Fruit fly (Drosophila melanogaster) whole organism: ENCODE measurements around the gene Arl5.

Experiments
- CG8478 ChIP-seq: fragments of >200 bp; optimal IDR thresholded peaks from 2 replicates; lab custom pipeline; 2018; ENCODE audit warnings: inconsistent platforms
- pan ChIP-seq: fragments of >200 bp; optimal IDR thresholded peaks from 2 replicates; lab custom pipeline; 2017
- psq ChIP-seq: fragments of >200 bp; optimal IDR thresholded peaks from 2 replicates; lab custom pipeline; 2017
- usp ChIP-seq: fragments of >200 bp; optimal IDR thresholded peaks from 2 replicates; lab custom pipeline; 2017; ENCODE audit warnings: missing biosample characterization, missing genetic modification characterization, mixed read lengths

dm6 chr3L:8284651-8285050 lies 15.0 kb downstream of the Arl5 start:
- TF ChIP-seq psq (lab: Kevin White, UChicago) (no peak), pan (lab: Kevin White, UChicago) (no peak), usp (GFP tag; lab: Kevin White, UChicago) (no peak), CG8478 (lab: Kevin White, UChicago) (no peak)
